Worm (Caenorhabditis elegans): ENCODE data around the gene srh-7.

DNA sequence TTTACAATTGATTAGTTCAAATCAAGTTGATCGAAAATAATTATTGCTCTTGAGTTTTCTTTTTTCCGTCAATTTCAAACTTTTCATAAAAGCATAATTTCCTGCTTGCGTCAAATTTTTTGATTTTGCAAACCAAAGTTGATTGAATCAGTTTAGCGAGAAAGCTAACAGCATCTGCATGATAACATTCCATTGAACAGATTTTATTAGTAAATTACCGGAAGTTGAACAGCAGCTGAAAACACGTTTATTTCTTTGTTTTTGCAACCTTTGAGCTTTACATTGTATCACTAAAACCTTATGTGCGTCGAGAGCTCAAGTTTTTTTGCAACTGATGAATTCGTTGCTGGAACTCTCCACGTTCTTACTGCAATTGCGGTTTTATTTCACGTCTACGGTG lies 39.5 kb downstream of the srh-7 start, which contains the start of gene srh-169:
- TF ChIP-seq ztf-11 (tag; optimal IDR thresholded peaks at IDR 0.05) = no peak
- no peak for TF ChIP-seq nhr-76 (tag; optimal IDR thresholded peaks at IDR 0.05)
